Worm (Caenorhabditis elegans) whole organism, early embryonic: Measurements from ENCODE around the gene F36H9.5.

Source experiments
- F13C5.2 ChIP-seq: sonication (generic microtip); optimal IDR thresholded peaks from 2 replicates; lab custom pipeline; 2017; ENCODE audit warnings: mild to moderate bottlenecking, missing genetic modification characterization, inconsistent platforms, missing compliant biosample characterization
- aly-1 ChIP-seq: sonication (generic microtip); optimal IDR thresholded peaks from 2 replicates; lab custom pipeline; 2016; ENCODE audit warnings: missing genetic modification characterization, missing compliant biosample characterization
- ama-1 ChIP-seq: fragments of 150-350 bp; optimal IDR thresholded peaks from 2 replicates; lab custom pipeline; 2014
- ceh-13 ChIP-seq: fragments of 200-800 bp; sonication (Bioruptor generic); optimal IDR thresholded peaks from 2 replicates; lab custom pipeline; 2018; ENCODE audit warnings: mild to moderate bottlenecking, missing genetic modification characterization, missing compliant biosample characterization
- ceh-36 ChIP-seq: sonication (generic microtip); optimal IDR thresholded peaks from 2 replicates; lab custom pipeline; 2016; ENCODE audit warnings: missing genetic modification characterization, inconsistent platforms, missing compliant biosample characterization
- ets-7 ChIP-seq: sonication (generic microtip); optimal IDR thresholded peaks from 2 replicates; lab custom pipeline; 2016; ENCODE audit warnings: missing genotype, missing genetic modification characterization, missing compliant biosample characterization
- flt-1 ChIP-seq: fragments of 200-800 bp; sonication (Bioruptor generic); IDR thresholded peaks from 2 replicates; pipeline ENCODE4 v1.3.6; 2022; ENCODE audit warnings: missing genetic modification characterization, missing compliant biosample characterization
- hmg-4 ChIP-seq: fragments of 200-800 bp; sonication (Bioruptor generic); optimal IDR thresholded peaks from 2 replicates; lab custom pipeline; 2018; ENCODE audit warnings: mild to moderate bottlenecking, missing genetic modification characterization, missing compliant biosample characterization
- scrt-1 ChIP-seq: fragments of 200-800 bp; sonication (Bioruptor generic); IDR thresholded peaks from 2 replicates; pipeline ENCODE4 v1.3.6; 2022; ENCODE audit warnings: missing genetic modification characterization, missing compliant biosample characterization
- tbx-11 ChIP-seq: fragments of 200-800 bp; sonication (Bioruptor generic); IDR thresholded peaks from 2 replicates; pipeline ENCODE4 v1.3.6; 2022; ENCODE audit warnings: missing genetic modification characterization, missing compliant biosample characterization
- tbx-37 ChIP-seq: fragments of 200-800 bp; sonication (Bioruptor generic); conservative IDR thresholded peaks from 2 replicates; pipeline ENCODE4 v1.3.6; 2022; ENCODE audit warnings: missing genetic modification reagents, missing genetic modification characterization, missing compliant biosample characterization
- tra-4 ChIP-seq: sonication (generic microtip); optimal IDR thresholded peaks from 2 replicates; lab custom pipeline; 2017; ENCODE audit warnings: missing genetic modification characterization, missing compliant biosample characterization

DNA sequence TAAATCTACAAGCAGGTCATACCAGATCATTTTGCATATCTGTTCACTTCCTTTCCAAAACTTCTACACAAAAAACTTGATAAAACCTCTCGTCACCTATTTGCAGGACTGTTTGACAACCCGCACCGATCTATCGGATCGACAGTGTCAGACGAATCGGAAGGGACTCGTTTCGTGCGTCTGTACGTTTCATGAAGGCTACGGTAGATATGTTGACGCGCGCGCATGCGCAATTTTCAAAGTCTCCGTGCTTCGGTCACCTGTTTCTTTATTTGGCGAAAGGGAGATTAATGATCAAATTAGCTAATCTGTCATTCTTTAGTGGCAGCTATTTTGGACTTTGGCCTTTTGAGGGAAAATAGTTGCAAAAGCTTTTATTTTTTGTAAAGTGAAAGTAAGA lies 7.7 kb upstream of the F36H9.5 start:
- TF ChIP-seq ama-1 (lab: Kevin White, UChicago) (no peak), F13C5.2 (tag; lab: Kevin White, UChicago) (no peak), scrt-1 (GFP tag; lab: Robert Waterston, UW) (no peak), tra-4 (tag; lab: Kevin White, UChicago) (no peak), hmg-4 (GFP tag; lab: Kevin White, UChicago) (no peak), flt-1 (no peak), tbx-37 (GFP tag; lab: Robert Waterston, UW) (no peak), ceh-13 (GFP tag; lab: Kevin White, UChicago) (no peak), ets-7 (tag; lab: Kevin White, UChicago) (no peak), ceh-36 (tag; lab: Kevin White, UChicago) (no peak), aly-1 (tag; lab: Kevin White, UChicago) (no peak), tbx-11 (no peak)
